Fruit fly (Drosophila melanogaster) whole organism, embryonic: ENCODE results near the gene mRpL51.

ENCODE experiments used
- Atf-2 ChIP-seq: fragments of 200-800 bp; sonication (Bioruptor generic); optimal IDR thresholded peaks from 2 replicates; lab custom pipeline; 2016; ENCODE audit warnings: missing biosample characterization, missing genetic modification characterization
- Blimp-1 ChIP-seq: fragments of 200-800 bp; sonication (Bioruptor generic); optimal IDR thresholded peaks from 3 replicates; lab custom pipeline; 2018; ENCODE audit warnings: missing biosample characterization, missing genetic modification characterization, mild to moderate bottlenecking, moderate library complexity, missing genetic modification reagents
- CG10209 ChIP-seq: fragments of 200-800 bp; sonication (Bioruptor generic); optimal IDR thresholded peaks from 3 replicates; lab custom pipeline; 2017; ENCODE audit warnings: missing biosample characterization, mild to moderate bottlenecking, missing genetic modification characterization, missing genetic modification reagents
- CG11560 ChIP-seq: fragments of 200-800 bp; sonication (Bioruptor generic); IDR thresholded peaks from 3 replicates; pipeline ENCODE4 v1.3.6; 2022; ENCODE audit warnings: missing biosample characterization, missing genetic modification characterization
- CG11723 ChIP-seq: fragments of 200-800 bp; sonication (Bioruptor generic); optimal IDR thresholded peaks from 2 replicates; lab custom pipeline; 2017; ENCODE audit warnings: missing biosample characterization, mild to moderate bottlenecking, missing genetic modification characterization
- CG13624 ChIP-seq: fragments of 200-800 bp; sonication (Bioruptor generic); optimal IDR thresholded peaks from 2 replicates; lab custom pipeline; 2016; ENCODE audit warnings: missing biosample characterization, missing genetic modification characterization
- CG15479 ChIP-seq: fragments of 200-800 bp; sonication (Bioruptor generic); optimal IDR thresholded peaks from 3 replicates; lab custom pipeline; 2019; ENCODE audit warnings: missing biosample characterization, mild to moderate bottlenecking, missing genetic modification characterization, moderate library complexity
- CG15601 ChIP-seq: fragments of 200-800 bp; sonication (Bioruptor generic); optimal IDR thresholded peaks from 3 replicates; lab custom pipeline; 2019; ENCODE audit warnings: missing biosample characterization, mild to moderate bottlenecking, missing genetic modification characterization, moderate library complexity
- CG17385 ChIP-seq: fragments of 200-800 bp; sonication (Bioruptor generic); optimal IDR thresholded peaks from 3 replicates; lab custom pipeline; 2018; ENCODE audit warnings: missing biosample characterization, mild to moderate bottlenecking, missing genetic modification characterization
- CG34376 ChIP-seq: fragments of 200-800 bp; sonication (Bioruptor generic); optimal IDR thresholded peaks from 2 replicates; lab custom pipeline; 2018; ENCODE audit warnings: missing biosample characterization, mild to moderate bottlenecking, missing genetic modification characterization
- CG4854 ChIP-seq: fragments of 200-800 bp; sonication (Bioruptor generic); optimal IDR thresholded peaks from 2 replicates; lab custom pipeline; 2016; ENCODE audit warnings: missing biosample characterization, missing genetic modification characterization, inconsistent platforms
- CG6175 ChIP-seq: fragments of 200-800 bp; sonication (Bioruptor generic); IDR thresholded peaks from 3 replicates; pipeline ENCODE4 v1.3.6; 2022; ENCODE audit warnings: missing biosample characterization, missing genetic modification characterization
- CG7839 ChIP-seq: fragments of 200-800 bp; sonication (Bioruptor generic); optimal IDR thresholded peaks from 3 replicates; lab custom pipeline; 2018; ENCODE audit warnings: missing biosample characterization, mild to moderate bottlenecking, missing genetic modification characterization, moderate library complexity
- CG8089 ChIP-seq: fragments of 200-800 bp; sonication (Bioruptor generic); optimal IDR thresholded peaks from 3 replicates; lab custom pipeline; 2016; ENCODE audit warnings: missing biosample characterization, missing genetic modification characterization
- CG9215 ChIP-seq: fragments of 200-800 bp; sonication (Bioruptor generic); IDR thresholded peaks from 2 replicates; pipeline ENCODE4 v1.3.6; 2022; ENCODE audit warnings: missing biosample characterization, missing genetic modification characterization
- D ChIP-seq, 2 experiments: fragments of 200-800 bp in 1 of 2; fragments of >200 bp in 1 of 2; sonication (Bioruptor generic) in 1 of 2; optimal IDR thresholded peaks; 2 replicates in 1 of 2; 3 replicates in 1 of 2; lab custom pipeline; 2017; ENCODE audit warnings: mild to moderate bottlenecking in 1 of 2, missing biosample characterization in 1 of 2, missing genetic modification characterization in 1 of 2, missing genetic modification reagents in 1 of 2
- Doc3 ChIP-seq: fragments of 200-800 bp; sonication (Bioruptor generic); IDR thresholded peaks from 3 replicates; pipeline ENCODE4 v1.3.6; 2022; ENCODE audit warnings: missing biosample characterization, missing genetic modification characterization; ENCODE audit not compliant: partially characterized antibody
- HLHmδ ChIP-seq: fragments of 200-800 bp; sonication (Bioruptor generic); optimal IDR thresholded peaks from 2 replicates; lab custom pipeline; 2018; ENCODE audit warnings: missing biosample characterization, mild to moderate bottlenecking, missing genetic modification characterization, moderate library complexity
- PHDP ChIP-seq: fragments of 200-800 bp; sonication (Bioruptor generic); optimal IDR thresholded peaks from 3 replicates; lab custom pipeline; 2018; ENCODE audit warnings: missing biosample characterization, mild to moderate bottlenecking, missing genetic modification characterization, moderate library complexity
- Pdp1 ChIP-seq, 2 experiments: fragments of 200-800 bp; sonication (Bioruptor generic); optimal IDR thresholded peaks; 3 replicates each; lab custom pipeline; 2016; ENCODE audit warnings: missing biosample characterization in 2 of 2, missing genetic modification characterization in 2 of 2, mild to moderate bottlenecking in 1 of 2, moderate library complexity in 1 of 2
- Trl ChIP-seq, 3 experiments: fragments of >200 bp in 2 of 3; fragments of 200-800 bp in 1 of 3; sonication (Bioruptor generic) in 1 of 3; optimal IDR thresholded peaks; 2 replicates in 1 of 3; 3 replicates in 2 of 3; lab custom pipeline; 2016 to 2017; ENCODE audit warnings: missing biosample characterization in 1 of 3, missing genetic modification characterization in 1 of 3
- abd-A ChIP-seq: fragments of 200-800 bp; sonication (Bioruptor generic); optimal IDR thresholded peaks from 3 replicates; lab custom pipeline; 2019; ENCODE audit warnings: missing biosample characterization, mild to moderate bottlenecking, missing genetic modification characterization, moderate library complexity
- bsh ChIP-seq, 2 experiments: fragments of 200-800 bp; sonication (Bioruptor generic); optimal IDR thresholded peaks; 2 replicates each; lab custom pipeline; 2017 to 2018; ENCODE audit warnings: mild to moderate bottlenecking in 2 of 2, missing biosample characterization in 2 of 2, missing genetic modification characterization in 2 of 2, moderate library complexity in 1 of 2
- caup ChIP-seq: fragments of 200-800 bp; sonication (Bioruptor generic); optimal IDR thresholded peaks from 3 replicates; lab custom pipeline; 2017; ENCODE audit warnings: missing biosample characterization, mild to moderate bottlenecking, missing genetic modification characterization, moderate library complexity; ENCODE audit not compliant: severe bottlenecking
- chn ChIP-seq: fragments of 200-800 bp; sonication (Bioruptor generic); optimal IDR thresholded peaks from 2 replicates; lab custom pipeline; 2016; ENCODE audit warnings: missing biosample characterization, missing genetic modification characterization
- ewg ChIP-seq: fragments of 200-800 bp; sonication (Bioruptor generic); optimal IDR thresholded peaks from 3 replicates; lab custom pipeline; 2017; ENCODE audit warnings: mild to moderate bottlenecking, missing biosample characterization, missing genetic modification reagents, missing genetic modification characterization
- exex ChIP-seq: fragments of 200-800 bp; sonication (Bioruptor generic); optimal IDR thresholded peaks from 4 replicates; lab custom pipeline; 2018; ENCODE audit warnings: missing biosample characterization, mild to moderate bottlenecking, missing genetic modification characterization, moderate library complexity
- fru ChIP-seq: fragments of >200 bp; optimal IDR thresholded peaks from 2 replicates; lab custom pipeline; 2017
- gcm ChIP-seq: fragments of 200-800 bp; sonication (Bioruptor generic); optimal IDR thresholded peaks from 2 replicates; lab custom pipeline; 2019; ENCODE audit warnings: missing biosample characterization, mild to moderate bottlenecking, missing genetic modification characterization, moderate library complexity
- gsb-n ChIP-seq: fragments of 200-800 bp; sonication (Bioruptor generic); optimal IDR thresholded peaks from 3 replicates; lab custom pipeline; 2018; ENCODE audit warnings: missing biosample characterization, mild to moderate bottlenecking, missing genetic modification characterization
- gt ChIP-seq: fragments of 200-800 bp; sonication (Bioruptor generic); IDR thresholded peaks from 2 replicates; pipeline ENCODE4 v1.3.6; 2022; ENCODE audit warnings: missing biosample characterization, missing genetic modification characterization
- maf-S ChIP-seq: fragments of 200-800 bp; sonication (Bioruptor generic); optimal IDR thresholded peaks from 2 replicates; lab custom pipeline; 2016; ENCODE audit warnings: missing biosample characterization, missing genetic modification characterization
- mam ChIP-seq: fragments of 200-800 bp; sonication (Bioruptor generic); optimal IDR thresholded peaks from 3 replicates; lab custom pipeline; 2016; ENCODE audit warnings: missing biosample characterization, missing genetic modification characterization
- oc ChIP-seq: fragments of 200-800 bp; sonication (Bioruptor generic); optimal IDR thresholded peaks from 2 replicates; lab custom pipeline; 2018; ENCODE audit warnings: missing biosample characterization, mild to moderate bottlenecking, missing genetic modification characterization, moderate library complexity
- odd ChIP-seq: fragments of 200-800 bp; sonication (Bioruptor generic); optimal IDR thresholded peaks from 2 replicates; lab custom pipeline; 2017; ENCODE audit warnings: missing biosample characterization, mild to moderate bottlenecking, missing genetic modification characterization
- onecut ChIP-seq: fragments of 200-800 bp; sonication (Bioruptor generic); IDR thresholded peaks from 2 replicates; pipeline ENCODE4 v1.3.6; 2022; ENCODE audit warnings: missing biosample characterization, missing genetic modification characterization
- pfk ChIP-seq: fragments of 200-800 bp; sonication (Bioruptor generic); optimal IDR thresholded peaks from 2 replicates; lab custom pipeline; 2018; ENCODE audit warnings: missing biosample characterization, mild to moderate bottlenecking, missing genetic modification characterization, moderate library complexity
- pros ChIP-seq: fragments of 200-800 bp; sonication (Bioruptor generic); optimal IDR thresholded peaks from 3 replicates; lab custom pipeline; 2019; ENCODE audit warnings: missing biosample characterization, mild to moderate bottlenecking, missing genetic modification characterization, moderate library complexity
- psq ChIP-seq: fragments of 200-800 bp; sonication (Bioruptor generic); optimal IDR thresholded peaks from 2 replicates; lab custom pipeline; 2017; ENCODE audit warnings: missing biosample characterization, missing genetic modification characterization
- row ChIP-seq: fragments of 200-800 bp; sonication (Bioruptor generic); IDR thresholded peaks from 3 replicates; pipeline ENCODE4 v1.3.6; 2022; ENCODE audit warnings: missing biosample characterization, missing genetic modification characterization
- schlank ChIP-seq: fragments of 200-800 bp; sonication (Bioruptor generic); optimal IDR thresholded peaks from 2 replicates; lab custom pipeline; 2018; ENCODE audit warnings: missing biosample characterization, mild to moderate bottlenecking, missing genetic modification characterization
- sd ChIP-seq: fragments of 200-800 bp; sonication (Bioruptor generic); optimal IDR thresholded peaks from 3 replicates; lab custom pipeline; 2018; ENCODE audit warnings: missing biosample characterization, mild to moderate bottlenecking, missing genetic modification characterization, moderate library complexity
- sens ChIP-seq: fragments of 200-800 bp; sonication (Bioruptor generic); peaks from one replicate; lab custom pipeline; 2016; ENCODE audit warnings: missing biosample characterization, missing genetic modification characterization
- shn ChIP-seq: fragments of 200-800 bp; sonication (Bioruptor generic); optimal IDR thresholded peaks from 3 replicates; lab custom pipeline; 2016; ENCODE audit warnings: missing biosample characterization, missing genetic modification characterization
- sima ChIP-seq: fragments of 200-800 bp; sonication (Bioruptor generic); optimal IDR thresholded peaks from 2 replicates; lab custom pipeline; 2016; ENCODE audit warnings: missing biosample characterization, missing genetic modification characterization
- stc ChIP-seq: fragments of 200-800 bp; sonication (Bioruptor generic); IDR thresholded peaks from 2 replicates; pipeline ENCODE4 v1.3.6; 2022; ENCODE audit warnings: missing biosample characterization, missing genetic modification characterization
- vfl ChIP-seq: fragments of 200-800 bp; sonication (Bioruptor generic); optimal IDR thresholded peaks from 2 replicates; lab custom pipeline; 2016; ENCODE audit warnings: missing biosample characterization, missing genetic modification characterization
- vvl ChIP-seq: fragments of 200-800 bp; sonication (Bioruptor generic); IDR thresholded peaks from 2 replicates; pipeline ENCODE4 v1.3.6; 2022; ENCODE audit warnings: missing biosample characterization, missing genetic modification characterization
- yki ChIP-seq: fragments of >200 bp; optimal IDR thresholded peaks from 3 replicates; lab custom pipeline; 2018

mRpL51 gene

dm6 chr2L:8543731-8544359 is 26.7 kb upstream of the mRpL51 start (continued):
- TF ChIP-seq HLHmδ (GFP tag; lab: Kevin White, UChicago) (no peak), CG13624 (no peak), abd-A (tag; lab: Kevin White, UChicago) (peak; percentile 28), Blimp-1 (GFP tag; lab: Kevin White, UChicago) (peak; percentile 27), vvl (peak; percentile 12; the same call in 1 of the 2 replicates), shn (GFP tag; lab: Kevin White, UChicago) (no peak), CG15479 (GFP tag; lab: Kevin White, UChicago) (peak; percentile 52), D (optimal IDR thresholded peaks at IDR 0.05; lab: Kevin White, UChicago) (no peak), D (GFP tag; optimal IDR thresholded peaks at IDR 0.05; lab: Kevin White, UChicago) (no peak), sd (no peak), PHDP (tag; lab: Kevin White, UChicago) (no peak), stc (GFP tag; lab: Robert Waterston, UW) (peak; percentile 9; the same call in 1 of the 2 replicates), odd (GFP tag; lab: Kevin White, UChicago) (no peak), CG11560 (tag; lab: Robert Waterston, UW) (no peak), sima (GFP tag; lab: Kevin White, UChicago) (no peak), fru (lab: Kevin White, UChicago) (no peak), onecut (GFP tag; lab: Robert Waterston, UW) (peak; percentile 91), schlank (tag; lab: Kevin White, UChicago) (no peak), pfk (peak; percentile 98), Pdp1 (GFP tag; optimal IDR thresholded peaks at IDR 0.05; lab: Kevin White, UChicago) (peak in 1 of 2 experiments; percentile 38), row (GFP tag; lab: Robert Waterston, UW) (no peak), chn (GFP tag; lab: Kevin White, UChicago) (peak; percentile 16), Trl (optimal IDR thresholded peaks at IDR 0.05; lab: Kevin White, UChicago) (peak; percentile 87 to 99), Trl (GFP tag; optimal IDR thresholded peaks at IDR 0.05; lab: Kevin White, UChicago) (peak; percentile 30), exex (tag; lab: Kevin White, UChicago) (no peak), CG10209 (GFP tag; lab: Kevin White, UChicago) (no peak), oc (peak; percentile 44), CG6175 (GFP tag; lab: Robert Waterston, UW) (no peak), CG15601 (peak; percentile 12), caup (no peak), psq (GFP tag; lab: Kevin White, UChicago) (peak; percentile 89), CG4854 (peak; percentile 39), pros (peak; percentile 93), sens (GFP tag; lab: Kevin White, UChicago) (peak; percentile 36), gsb-n (peak; percentile 72), CG11723 (no peak), CG34376 (GFP tag; lab: Kevin White, UChicago) (no peak), CG9215 (GFP tag; lab: Robert Waterston, UW) (no peak), vfl (GFP tag; lab: Kevin White, UChicago) (no peak), gcm (GFP tag; lab: Kevin White, UChicago) (peak; percentile 63), CG17385 (GFP tag; lab: Kevin White, UChicago) (peak; percentile 69), CG7839 (tag; lab: Kevin White, UChicago) (no peak), mam (GFP tag; lab: Kevin White, UChicago) (no peak), gt (GFP tag; lab: Robert Waterston, UW) (no peak), CG8089 (GFP tag; lab: Kevin White, UChicago) (no peak), bsh (GFP tag; optimal IDR thresholded peaks at IDR 0.05; lab: Kevin White, UChicago) (peak in 1 of 2 experiments; percentile 3), Atf-2 (no peak), yki (lab: Kevin White, UChicago) (peak; percentile 94), ewg (GFP tag; lab: Kevin White, UChicago) (peak; percentile 38), Doc3 (peak; percentile 50; the same call in 1 of the 3 replicates), maf-S (GFP tag; lab: Kevin White, UChicago) (no peak)
